Worm (Caenorhabditis elegans) whole organism, midembryonic: Measurements from ENCODE around the gene xbx-6.

Experiments used
- cog-1 ChIP-seq: sonication (generic microtip); optimal IDR thresholded peaks from 2 replicates; lab custom pipeline; 2016; ENCODE audit warnings: missing genetic modification characterization, missing compliant biosample characterization
- flt-1 ChIP-seq: fragments of 200-800 bp; sonication (Bioruptor generic); IDR thresholded peaks from 2 replicates; pipeline ENCODE4 v1.3.6; 2022; ENCODE audit warnings: missing genetic modification characterization, missing compliant biosample characterization
- klf-2 ChIP-seq: fragments of 200-800 bp; sonication (Bioruptor generic); conservative IDR thresholded peaks from 2 replicates; pipeline ENCODE4 v1.3.6; 2022; ENCODE audit warnings: missing genetic modification reagents, missing genetic modification characterization, missing compliant biosample characterization
- tab-1 ChIP-seq: fragments of 200-800 bp; sonication (Bioruptor generic); IDR thresholded peaks from 2 replicates; pipeline ENCODE4 v1.3.6; 2022; ENCODE audit warnings: missing genetic modification characterization, missing compliant biosample characterization
- ztf-23 ChIP-seq: fragments of 200-800 bp; sonication (Bioruptor generic); IDR thresholded peaks from 2 replicates; pipeline ENCODE4 v1.3.6; 2022; ENCODE audit warnings: missing genetic modification reagents, missing genetic modification characterization, missing compliant biosample characterization
- ztf-29 ChIP-seq: fragments of 200-800 bp; sonication (Bioruptor generic); IDR thresholded peaks from 2 replicates; pipeline ENCODE4 v1.3.6; 2022; ENCODE audit warnings: missing genetic modification reagents, missing genetic modification characterization, missing compliant biosample characterization

DNA sequence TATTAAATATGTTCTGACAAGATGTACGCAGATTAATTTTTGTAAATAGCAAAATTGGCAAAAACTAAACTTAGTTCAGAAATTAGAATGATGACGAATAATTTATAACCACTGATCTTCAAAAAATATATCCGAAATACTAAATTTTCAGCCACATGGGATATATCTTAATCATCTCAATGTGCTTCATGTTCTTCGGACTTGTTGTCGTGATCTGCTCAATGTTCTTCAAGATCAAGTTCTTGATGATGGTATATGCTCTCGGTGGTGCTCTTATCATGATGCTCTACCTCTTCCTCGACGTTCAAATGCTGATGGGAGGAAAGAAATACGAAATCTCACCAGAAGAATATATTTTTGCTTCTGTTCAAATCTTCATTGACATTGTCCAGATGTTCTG lies 3.7 kb downstream of the xbx-6 start:
- TF ChIP-seq flt-1 (GFP tag; lab: Robert Waterston, UW) (no peak), ztf-29 (GFP tag; lab: Robert Waterston, UW) (no peak), ztf-23 (GFP tag; lab: Robert Waterston, UW) (no peak), cog-1 (tag; lab: Kevin White, UChicago) (no peak), tab-1 (GFP tag; lab: Robert Waterston, UW) (no peak), klf-2 (GFP tag; lab: Robert Waterston, UW) (no peak)
